Fruit fly (Drosophila melanogaster): ENCODE results near the gene PDZ-GEF.

DNA sequence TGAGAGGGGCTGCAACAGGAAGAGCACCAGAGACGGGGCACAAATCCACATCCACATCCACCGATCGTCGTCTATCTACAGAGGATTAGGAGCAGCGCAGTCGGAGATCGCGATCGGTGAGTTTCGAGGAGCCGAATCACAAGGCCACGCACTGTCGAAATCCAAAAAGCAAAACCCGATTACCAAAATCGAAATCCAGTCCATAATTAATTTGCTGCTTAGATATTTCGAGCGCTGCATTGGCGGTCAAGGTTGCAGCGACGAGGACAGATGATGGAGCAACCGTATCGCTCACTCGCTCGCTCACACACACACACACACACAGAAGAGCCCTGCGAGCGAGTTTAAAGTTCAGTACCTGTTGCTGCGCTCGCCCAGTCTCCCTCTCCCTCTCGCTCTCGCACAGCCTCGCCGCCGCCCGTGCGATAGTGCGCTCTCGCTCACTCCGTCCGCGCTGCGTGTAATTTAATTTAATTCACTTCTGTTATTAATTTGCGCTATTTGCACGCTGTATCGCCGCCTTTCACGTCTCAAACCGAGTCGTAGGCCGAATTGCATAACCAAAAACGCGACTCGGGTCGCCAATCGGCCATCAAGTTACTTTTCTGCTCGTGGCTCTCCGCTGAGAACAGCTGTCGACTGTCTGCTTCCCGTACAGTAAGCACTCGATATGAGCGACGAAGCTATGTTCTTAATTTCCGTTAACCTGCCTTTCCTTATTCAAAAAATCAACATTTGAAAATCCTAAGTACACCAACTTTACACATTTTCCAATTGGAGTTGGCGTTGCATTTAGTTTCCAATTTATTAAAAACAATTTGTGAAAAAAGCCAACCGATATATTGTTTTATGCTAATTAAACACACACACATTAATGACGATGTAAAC, 15.7 kb downstream of the PDZ-GEF start:
- TF ChIP-seq Pif1A (GFP tag; optimal IDR thresholded peaks at IDR 0.05) (no peak), gl (tag; optimal IDR thresholded peaks at IDR 0.05) (peak; percentile 77), CG13204 (GFP tag; optimal IDR thresholded peaks at IDR 0.05) (peak; percentile 99), CG17806 (tag; optimal IDR thresholded peaks at IDR 0.05) (peak; percentile 23), EcR (GFP tag; optimal IDR thresholded peaks at IDR 0.05) (peak; percentile 81), CG9948 (tag; optimal IDR thresholded peaks at IDR 0.05) (peak; percentile 4), Snoo (tag; optimal IDR thresholded peaks at IDR 0.05) (peak; percentile 39), D1 (tag; optimal IDR thresholded peaks at IDR 0.05) (no peak), CG12605 (GFP tag; IDR thresholded peaks at IDR 0.05) (peak; percentile 56; the same call in 1 of the 2 replicates), CG8159 (tag; optimal IDR thresholded peaks at IDR 0.05) (peak; percentile 20), CG10348 (GFP tag; IDR thresholded peaks at IDR 0.05) (no peak), CG4496 (GFP tag; IDR thresholded peaks at IDR 0.05) (peak; percentile 42), Ets98B (GFP tag; IDR thresholded peaks at IDR 0.05) (no peak; the same call in 1 of the 2 replicates)

Data from whole organism, pupa.